Fruit fly (Drosophila melanogaster): Measurements from ENCODE around the gene XNP.

- TF ChIP-seq CG8478 (optimal IDR thresholded peaks at IDR 0.05): no peak
- no peak for TF ChIP-seq CTCF (optimal IDR thresholded peaks at IDR 0.05)
These were observed 10.9 kb upstream of the XNP start for dm6 chr3R:25493294-25494187.

All from S2 (cell line).